Worm (Caenorhabditis elegans) whole organism, L4 larva: Measurements from ENCODE around the gene C45G7.4.

Source experiments
- F49E8.2 ChIP-seq: sonication (generic microtip); optimal IDR thresholded peaks from 2 replicates; lab custom pipeline; 2016; ENCODE audit warnings: missing compliant biosample characterization, mild to moderate bottlenecking, missing genetic modification characterization, borderline replicate concordance
- aly-2 ChIP-seq: sonication (generic microtip); optimal IDR thresholded peaks from 2 replicates; lab custom pipeline; 2018; ENCODE audit warnings: missing biosample characterization, missing genetic modification characterization
- ceh-44 ChIP-seq: fragments of 200-800 bp; sonication (Bioruptor generic); IDR thresholded peaks from 2 replicates; pipeline ENCODE4 v1.3.6; 2022; ENCODE audit warnings: missing genetic modification reagents, missing genetic modification characterization, missing compliant biosample characterization
- ces-1 ChIP-seq: fragments of 150-350 bp; sonication (generic microtip); optimal IDR thresholded peaks from 4 replicates; lab custom pipeline; 2014; ENCODE audit warnings: missing biosample characterization, missing genetic modification reagents, missing genetic modification characterization
- nhr-76 ChIP-seq: fragments of 150-350 bp; optimal IDR thresholded peaks from 2 replicates; lab custom pipeline; 2014; ENCODE audit warnings: missing biosample characterization, missing genetic modification characterization
- nhr-77 ChIP-seq: fragments of 150-350 bp; optimal IDR thresholded peaks from 2 replicates; lab custom pipeline; 2014; ENCODE audit warnings: missing biosample characterization, missing genetic modification characterization
- snpc-1.2 ChIP-seq: fragments of 200-800 bp; sonication (Bioruptor generic); IDR thresholded peaks from 2 replicates; pipeline ENCODE4 v1.3.6; 2022; ENCODE audit warnings: missing genetic modification reagents, missing genetic modification characterization, missing compliant biosample characterization
- unc-39 ChIP-seq: sonication (generic microtip); optimal IDR thresholded peaks from 2 replicates; lab custom pipeline; 2017; ENCODE audit warnings: missing biosample characterization, missing genetic modification characterization
- ztf-11 ChIP-seq: fragments of 150-350 bp; optimal IDR thresholded peaks from 2 replicates; lab custom pipeline; 2014; ENCODE audit warnings: missing biosample characterization, missing genetic modification characterization

- TF ChIP-seq ztf-11 (tag; lab: Kevin White, UChicago) (no peak), snpc-1.2 (GFP tag; lab: Robert Waterston, UW) (no peak), nhr-77 (tag; lab: Kevin White, UChicago) (no peak), unc-39 (tag; lab: Kevin White, UChicago) (no peak), F49E8.2 (no peak), nhr-76 (tag; lab: Kevin White, UChicago) (no peak), ces-1 (no peak), aly-2 (tag; lab: Kevin White, UChicago) (no peak), ceh-44 (GFP tag; lab: Robert Waterston, UW) (no peak)
Measured at ce11 chrIV:2461396-2461795, 28.6 kb downstream of the C45G7.4 start.
